Worm (Caenorhabditis elegans) whole organism, early embryonic: ENCODE measurements around the gene F36H1.11.

Experiments used
- ama-1 ChIP-seq: fragments of 150-350 bp; optimal IDR thresholded peaks from 2 replicates; lab custom pipeline; 2014
- ceh-13 ChIP-seq: fragments of 200-800 bp; sonication (Bioruptor generic); optimal IDR thresholded peaks from 2 replicates; lab custom pipeline; 2018; ENCODE audit warnings: mild to moderate bottlenecking, missing genetic modification characterization, missing compliant biosample characterization
- ceh-36 ChIP-seq: sonication (generic microtip); optimal IDR thresholded peaks from 2 replicates; lab custom pipeline; 2016; ENCODE audit warnings: missing genetic modification characterization, inconsistent platforms, missing compliant biosample characterization
- flt-1 ChIP-seq: fragments of 200-800 bp; sonication (Bioruptor generic); IDR thresholded peaks from 2 replicates; pipeline ENCODE4 v1.3.6; 2022; ENCODE audit warnings: missing genetic modification characterization, missing compliant biosample characterization
- pes-1 ChIP-seq: fragments of 200-800 bp; sonication (Bioruptor generic); IDR thresholded peaks from 2 replicates; pipeline ENCODE4 v1.3.6; 2022; ENCODE audit warnings: missing genetic modification reagents, missing genetic modification characterization, missing compliant biosample characterization
- tbx-37 ChIP-seq: fragments of 200-800 bp; sonication (Bioruptor generic); conservative IDR thresholded peaks from 2 replicates; pipeline ENCODE4 v1.3.6; 2022; ENCODE audit warnings: missing genetic modification reagents, missing genetic modification characterization, missing compliant biosample characterization

- no peak for TF ChIP-seq ceh-36
- no peak for TF ChIP-seq ama-1 (lab: Kevin White, UChicago)
- no peak for TF ChIP-seq flt-1 (GFP tag; lab: Robert Waterston, UW)
- no peak for TF ChIP-seq pes-1 (GFP tag; lab: Robert Waterston, UW)
- no peak for TF ChIP-seq tbx-37 (GFP tag; lab: Robert Waterston, UW)
- no peak for TF ChIP-seq ceh-13 (GFP tag; lab: Kevin White, UChicago)
These were observed 19.3 kb downstream of the F36H1.11 start for ce11 chrIV:11068314-11068713.
